Worm (Caenorhabditis elegans) whole organism, L2 larva: ENCODE results near the gene F29A7.6.

Source experiments
- C34F6.9 ChIP-seq: fragments of 150-350 bp; optimal IDR thresholded peaks from 2 replicates; lab custom pipeline; 2014; ENCODE audit warnings: missing biosample characterization, missing genetic modification characterization
- F13H6.1 ChIP-seq: sonication (generic microtip); optimal IDR thresholded peaks from 2 replicates; lab custom pipeline; 2016; ENCODE audit warnings: missing genetic modification characterization, missing compliant biosample characterization
- Y55F3AM.14 ChIP-seq: fragments of 200-800 bp; sonication (Bioruptor generic); optimal IDR thresholded peaks from 2 replicates; lab custom pipeline; 2018; ENCODE audit warnings: mild to moderate bottlenecking, missing genetic modification characterization, missing compliant biosample characterization
- ZK546.5 ChIP-seq: sonication (generic microtip); optimal IDR thresholded peaks from 2 replicates; lab custom pipeline; 2017; ENCODE audit warnings: missing biosample characterization, missing genetic modification characterization
- alr-1 ChIP-seq: fragments of 150-350 bp; optimal IDR thresholded peaks from 2 replicates; lab custom pipeline; 2014; ENCODE audit warnings: missing biosample characterization, missing genetic modification characterization
- aly-2 ChIP-seq: fragments of 150-350 bp; optimal IDR thresholded peaks from 2 replicates; lab custom pipeline; 2014; ENCODE audit warnings: missing biosample characterization, missing genetic modification characterization
- ama-1 ChIP-seq: fragments of 150-350 bp; optimal IDR thresholded peaks from 2 replicates; lab custom pipeline; 2018; ENCODE audit warnings: inconsistent platforms
- blmp-1 ChIP-seq: sonication (generic microtip); optimal IDR thresholded peaks from 2 replicates; lab custom pipeline; 2017; ENCODE audit warnings: missing genetic modification characterization, mild to moderate bottlenecking, missing compliant biosample characterization, antibody characterized with exemption, moderate library complexity; ENCODE audit not compliant: insufficient read depth
- crh-2 ChIP-seq: sonication (generic microtip); optimal IDR thresholded peaks from 2 replicates; lab custom pipeline; 2017; ENCODE audit warnings: missing biosample characterization, missing genetic modification characterization
- elt-1 ChIP-seq: fragments of 150-350 bp; optimal IDR thresholded peaks from 2 replicates; lab custom pipeline; 2014; ENCODE audit warnings: missing biosample characterization, missing genetic modification characterization
- elt-3 ChIP-seq: sonication (generic microtip); optimal IDR thresholded peaks from 2 replicates; lab custom pipeline; 2017; ENCODE audit warnings: missing biosample characterization, missing genetic modification characterization
- fos-1 ChIP-seq: fragments of 150-350 bp; optimal IDR thresholded peaks from 2 replicates; lab custom pipeline; 2014; ENCODE audit warnings: missing biosample characterization, missing genetic modification characterization
- gmeb-1 ChIP-seq: fragments of 150-350 bp; optimal IDR thresholded peaks from 2 replicates; lab custom pipeline; 2014; ENCODE audit warnings: missing biosample characterization, missing genetic modification characterization
- lin-11 ChIP-seq: fragments of 150-350 bp; sonication (generic microtip); optimal IDR thresholded peaks from 2 replicates; lab custom pipeline; 2014; ENCODE audit warnings: missing biosample characterization, missing genetic modification characterization, inconsistent platforms, mixed read lengths
- lin-13 ChIP-seq: fragments of 150-350 bp; optimal IDR thresholded peaks from 2 replicates; lab custom pipeline; 2014; ENCODE audit warnings: missing biosample characterization, missing genetic modification reagents, missing genetic modification characterization
- lin-39 ChIP-seq: fragments of 150-350 bp; optimal IDR thresholded peaks from 2 replicates; lab custom pipeline; 2014; ENCODE audit warnings: missing biosample characterization, missing genetic modification reagents, missing genetic modification characterization
- lsy-2 ChIP-seq, 2 experiments: fragments of 150-350 bp in 1 of 2; sonication (generic microtip) in 1 of 2; optimal IDR thresholded peaks; 2 replicates each; lab custom pipeline; 2014 to 2017; ENCODE audit warnings: missing biosample characterization in 2 of 2, missing genetic modification characterization in 2 of 2
- mab-5 ChIP-seq: fragments of 150-350 bp; optimal IDR thresholded peaks from 2 replicates; lab custom pipeline; 2014; ENCODE audit warnings: missing biosample characterization, missing genetic modification characterization
- mdl-1 ChIP-seq, 2 experiments: fragments of 150-350 bp in 1 of 2; sonication (generic microtip) in 1 of 2; optimal IDR thresholded peaks; 2 replicates each; lab custom pipeline; 2017; ENCODE audit warnings: missing biosample characterization in 2 of 2, missing genetic modification characterization in 2 of 2
- nhr-10 ChIP-seq: sonication (generic microtip); optimal IDR thresholded peaks from 2 replicates; lab custom pipeline; 2017; ENCODE audit warnings: missing biosample characterization, missing genetic modification characterization
- nhr-12 ChIP-seq: fragments of 150-350 bp; optimal IDR thresholded peaks from 2 replicates; lab custom pipeline; 2014; ENCODE audit warnings: missing biosample characterization, missing genetic modification characterization
- nhr-129 ChIP-seq: fragments of 150-350 bp; optimal IDR thresholded peaks from 2 replicates; lab custom pipeline; 2014; ENCODE audit warnings: missing biosample characterization, missing genetic modification characterization
- nhr-21 ChIP-seq: fragments of 150-350 bp; optimal IDR thresholded peaks from 2 replicates; lab custom pipeline; 2014; ENCODE audit warnings: missing biosample characterization, missing genetic modification characterization
- nhr-23 ChIP-seq: fragments of 150-350 bp; optimal IDR thresholded peaks from 2 replicates; lab custom pipeline; 2014; ENCODE audit warnings: missing biosample characterization, missing genetic modification reagents, missing genetic modification characterization
- nhr-237 ChIP-seq: fragments of 150-350 bp; optimal IDR thresholded peaks from 2 replicates; lab custom pipeline; 2014; ENCODE audit warnings: missing biosample characterization, missing genetic modification characterization
- nhr-25 ChIP-seq: fragments of 150-350 bp; sonication (generic microtip); optimal IDR thresholded peaks from 3 replicates; lab custom pipeline; 2014; ENCODE audit warnings: missing biosample characterization, missing genetic modification characterization
- nhr-6 ChIP-seq: fragments of 150-350 bp; optimal IDR thresholded peaks from 2 replicates; lab custom pipeline; 2014; ENCODE audit warnings: missing biosample characterization, missing genetic modification characterization
- nhr-77 ChIP-seq: fragments of 150-350 bp; optimal IDR thresholded peaks from 2 replicates; lab custom pipeline; 2014; ENCODE audit warnings: missing biosample characterization, missing genetic modification characterization
- sem-4 ChIP-seq: fragments of 150-350 bp; optimal IDR thresholded peaks from 2 replicates; lab custom pipeline; 2014; ENCODE audit warnings: missing biosample characterization, missing genetic modification reagents, missing genetic modification characterization
- skn-1 ChIP-seq: sonication (generic microtip); optimal IDR thresholded peaks from 2 replicates; lab custom pipeline; 2017; ENCODE audit warnings: missing biosample characterization, missing genetic modification characterization
- sma-3 ChIP-seq: sonication (generic microtip); optimal IDR thresholded peaks from 2 replicates; lab custom pipeline; 2016; ENCODE audit warnings: missing genetic modification reagents, missing genetic modification characterization, missing compliant biosample characterization
- unc-62 ChIP-seq: fragments of 150-350 bp; optimal IDR thresholded peaks from 2 replicates; lab custom pipeline; 2014; ENCODE audit warnings: missing biosample characterization, missing genetic modification reagents, missing genetic modification characterization
- zag-1 ChIP-seq: fragments of 150-350 bp; optimal IDR thresholded peaks from 2 replicates; lab custom pipeline; 2014; ENCODE audit warnings: missing biosample characterization, missing genetic modification characterization
- ztf-1 ChIP-seq: fragments of 200-800 bp; sonication (Bioruptor generic); conservative IDR thresholded peaks from 2 replicates; pipeline ENCODE4 v1.3.6; 2022; ENCODE audit warnings: missing genetic modification characterization, missing compliant biosample characterization
- ztf-4 ChIP-seq: fragments of 150-350 bp; optimal IDR thresholded peaks from 2 replicates; lab custom pipeline; 2014; ENCODE audit warnings: missing biosample characterization, missing genetic modification characterization

The F29A7.6 gene

ce11 chrII:2783380-2783779, 31.0 kb upstream of the F29A7.6 start:
- TF ChIP-seq gmeb-1 (tag; lab: Kevin White, UChicago) (no peak), alr-1 (tag; lab: Kevin White, UChicago) (no peak)

DNA sequence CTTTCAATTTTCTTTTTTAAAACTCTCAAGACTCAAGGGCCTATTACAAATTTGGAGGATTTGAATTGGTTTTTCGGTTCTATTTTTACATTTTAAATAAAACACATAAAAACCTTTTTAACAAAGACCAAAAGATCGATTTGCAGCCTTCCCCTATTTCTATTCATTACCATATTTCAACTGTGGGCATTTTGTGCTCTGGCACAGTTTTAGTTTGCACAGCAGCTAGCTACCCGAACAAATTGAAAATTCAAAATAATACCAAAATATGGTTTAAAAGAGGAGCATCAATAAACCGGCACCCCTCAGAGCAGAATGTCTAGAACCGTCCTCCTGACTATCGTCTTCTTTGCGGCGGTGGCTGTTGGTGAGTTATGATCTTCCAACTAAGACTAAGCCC, 28.9 kb upstream of the F29A7.6 start, which contains the start of gene F08D12.2:
Gene F08D12.2 (plus strand): TSS at position 301 of the 400 bp plus-strand sequence.
- TF ChIP-seq nhr-77, result no peak
- no peak for TF ChIP-seq ztf-1 (GFP tag; lab: Robert Waterston, UW)
- no peak for TF ChIP-seq unc-62 (GFP tag; lab: Kevin White, UChicago)

ce11 chrII:2780804-2781203, 28.4 kb upstream of the F29A7.6 start:
- TF ChIP-seq fos-1, result no peak
- TF ChIP-seq elt-3 (tag; lab: Kevin White, UChicago), result no peak
- no peak for TF ChIP-seq elt-1
- no peak for TF ChIP-seq skn-1
- TF ChIP-seq lin-11, result no peak
- TF ChIP-seq mdl-1 (tag; optimal IDR thresholded peaks at IDR 0.05; lab: Kevin White, UChicago), result no peak
- TF ChIP-seq mab-5 (tag; lab: Kevin White, UChicago), result no peak
- no peak for TF ChIP-seq ztf-4 (tag; lab: Kevin White, UChicago)
- no peak for TF ChIP-seq C34F6.9 (tag; lab: Kevin White, UChicago)
- TF ChIP-seq nhr-12 (tag; lab: Kevin White, UChicago), result no peak
- no peak for TF ChIP-seq nhr-237 (tag; lab: Kevin White, UChicago)
- TF ChIP-seq F13H6.1 (tag; lab: Kevin White, UChicago), result no peak

- no peak for TF ChIP-seq crh-2 (tag; lab: Kevin White, UChicago)
- no peak for TF ChIP-seq nhr-10 (tag; lab: Kevin White, UChicago)
- no peak for TF ChIP-seq elt-1
- TF ChIP-seq lin-39 (tag; lab: Kevin White, UChicago), result no peak
- TF ChIP-seq skn-1, result no peak
- no peak for TF ChIP-seq mdl-1 (tag; optimal IDR thresholded peaks at IDR 0.05; lab: Kevin White, UChicago)
- TF ChIP-seq ama-1 (lab: Kevin White, UChicago), result no peak
- TF ChIP-seq blmp-1 (tag; lab: Kevin White, UChicago), result no peak
- no peak for TF ChIP-seq ZK546.5 (tag; lab: Kevin White, UChicago)
- TF ChIP-seq ztf-4 (tag; lab: Kevin White, UChicago), result no peak
Measured at ce11 chrII:2779253-2779652, 26.8 kb upstream of the F29A7.6 start, which contains the start of gene F08D12.3. Gene F08D12.3 (plus strand): TSS chrII:2779553.

DNA sequence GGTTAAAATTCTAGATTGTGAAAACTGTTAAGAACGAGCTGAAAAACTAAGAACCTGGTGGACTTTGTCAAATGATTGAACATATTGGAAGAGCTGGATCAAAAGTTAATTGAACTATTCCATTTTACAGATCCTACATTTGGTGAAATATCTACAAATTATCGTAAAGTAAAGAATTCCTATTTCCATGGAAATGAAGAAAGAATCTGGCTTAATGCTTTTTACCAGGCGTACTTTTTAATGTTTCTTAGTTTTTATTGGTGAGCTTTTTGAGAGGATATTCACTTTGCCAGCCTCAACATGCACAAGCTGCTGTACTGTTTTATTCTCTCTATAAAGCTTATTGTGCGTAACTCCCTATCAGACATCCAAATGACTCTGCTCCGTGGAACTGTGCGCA, 25.4 kb upstream of the F29A7.6 start, which contains the start of gene F08D12.4:
Gene F08D12.4 (plus strand): TSS at position 301 of the 400 bp plus-strand sequence.
- no peak for TF ChIP-seq lin-11
- TF ChIP-seq skn-1, result no peak
- no peak for TF ChIP-seq ztf-1 (GFP tag; lab: Robert Waterston, UW)
- TF ChIP-seq elt-1, result no peak
- TF ChIP-seq ztf-4 (tag; lab: Kevin White, UChicago), result no peak
- TF ChIP-seq nhr-21, result no peak
- no peak for TF ChIP-seq nhr-25 (tag; lab: Kevin White, UChicago)
- no peak for TF ChIP-seq C34F6.9 (tag; lab: Kevin White, UChicago)
- TF ChIP-seq, all 48 proteins: peak for 0

DNA sequence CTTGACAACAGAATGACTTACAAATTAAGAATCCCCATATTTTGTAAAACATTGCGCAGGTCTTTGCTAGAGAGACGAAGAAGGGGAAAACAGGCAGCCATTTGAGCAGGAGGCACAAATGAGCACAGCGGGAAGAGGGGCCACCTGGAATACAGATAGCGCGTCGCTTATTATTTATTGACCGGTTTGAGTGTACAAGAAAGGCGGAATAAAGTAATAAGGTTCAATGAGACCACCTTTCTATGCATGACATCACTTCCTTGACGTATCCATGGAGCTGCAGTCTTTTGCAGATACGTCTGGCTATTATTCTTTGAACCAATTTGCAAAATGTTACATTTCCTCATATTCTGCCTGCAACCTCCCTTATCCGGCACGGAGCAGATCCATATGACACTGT, 22.5 kb upstream of the F29A7.6 start, which contains the start of gene fbxb-111:
Gene fbxb-111 (minus strand): TSS at position 101 of the 400 bp plus-strand sequence.
- TF ChIP-seq zag-1 (tag; lab: Kevin White, UChicago), result no peak
- TF ChIP-seq nhr-21, result no peak
- no peak for TF ChIP-seq sma-3 (GFP tag; lab: Kevin White, UChicago)
- TF ChIP-seq nhr-237 (tag; lab: Kevin White, UChicago), result no peak
- TF ChIP-seq Y55F3AM.14 (GFP tag; lab: Kevin White, UChicago), result no peak
- TF ChIP-seq nhr-23 (tag; lab: Kevin White, UChicago), result no peak
- no peak for TF ChIP-seq lin-13 (GFP tag; lab: Kevin White, UChicago)
- TF ChIP-seq crh-2 (tag; lab: Kevin White, UChicago), result no peak
- TF ChIP-seq lsy-2 (tag; optimal IDR thresholded peaks at IDR 0.05; lab: Kevin White, UChicago), result no peak
- no peak for TF ChIP-seq sem-4 (tag; lab: Kevin White, UChicago)
- no peak for TF ChIP-seq aly-2 (tag; lab: Kevin White, UChicago)
- TF ChIP-seq lin-39 (tag; lab: Kevin White, UChicago), result no peak
- TF ChIP-seq skn-1, result no peak
- no peak for TF ChIP-seq nhr-129 (tag; lab: Kevin White, UChicago)
- no peak for TF ChIP-seq nhr-12 (tag; lab: Kevin White, UChicago)
- no peak for TF ChIP-seq nhr-6
- TF ChIP-seq, all 48 proteins: peak for 0
